Worm (Caenorhabditis elegans): ENCODE measurements around the gene mam-3.

ce11 chrIV:13456893-13457292 is 11.7 kb upstream of the mam-3 start:
- TF ChIP-seq ztf-11 (tag; optimal IDR thresholded peaks at IDR 0.05) (no peak), elt-1 (tag; optimal IDR thresholded peaks at IDR 0.05) (no peak), zag-1 (tag; optimal IDR thresholded peaks at IDR 0.05) (no peak), nhr-12 (tag; optimal IDR thresholded peaks at IDR 0.05) (no peak), nhr-25 (tag; optimal IDR thresholded peaks at IDR 0.05) (no peak)
